Fruit fly (Drosophila melanogaster) whole organism, embryonic: Measurements from ENCODE around the gene CG43338.
A peak's percentile ranks its signal among the peaks of the same experiment; 100 is the strongest.

Experiments
- Adf1 ChIP-seq: fragments of 200-800 bp; sonication (Bioruptor generic); IDR thresholded peaks from 2 replicates; pipeline ENCODE4 v1.3.6; 2022; ENCODE audit warnings: missing biosample characterization, missing genetic modification characterization
- CG10321 ChIP-seq: fragments of 200-800 bp; sonication (Bioruptor generic); IDR thresholded peaks from 2 replicates; pipeline ENCODE4 v1.3.6; 2022; ENCODE audit warnings: missing biosample characterization, missing genetic modification characterization
- CG10979 ChIP-seq: fragments of 200-800 bp; sonication (Bioruptor generic); optimal IDR thresholded peaks from 2 replicates; lab custom pipeline; 2018; ENCODE audit warnings: missing biosample characterization, mild to moderate bottlenecking, missing genetic modification characterization, moderate library complexity
- CG11085 ChIP-seq: fragments of 200-800 bp; sonication (Bioruptor generic); IDR thresholded peaks from 2 replicates; pipeline ENCODE4 v1.3.6; 2022; ENCODE audit warnings: missing biosample characterization, missing genetic modification characterization
- CG11456 ChIP-seq: fragments of 200-800 bp; sonication (Bioruptor generic); IDR thresholded peaks from 3 replicates; pipeline ENCODE4 v1.3.6; 2022; ENCODE audit warnings: missing biosample characterization, missing genetic modification characterization
- CG11696 ChIP-seq: fragments of 200-800 bp; sonication (Bioruptor generic); IDR thresholded peaks from 2 replicates; pipeline ENCODE4 v1.3.6; 2022; ENCODE audit warnings: missing biosample characterization, missing genetic modification characterization
- CG13424 ChIP-seq: fragments of 200-800 bp; sonication (Bioruptor generic); optimal IDR thresholded peaks from 2 replicates; lab custom pipeline; 2019; ENCODE audit warnings: missing biosample characterization, mild to moderate bottlenecking, missing genetic modification characterization, moderate library complexity
- CG13775 ChIP-seq: fragments of 200-800 bp; sonication (Bioruptor generic); optimal IDR thresholded peaks from 3 replicates; lab custom pipeline; 2017; ENCODE audit warnings: missing biosample characterization, mild to moderate bottlenecking, missing genetic modification characterization
- CG1529 ChIP-seq: fragments of 200-800 bp; sonication (Bioruptor generic); optimal IDR thresholded peaks from 3 replicates; lab custom pipeline; 2018; ENCODE audit warnings: missing biosample characterization, missing genetic modification characterization
- CG16863 ChIP-seq: fragments of 200-800 bp; sonication (Bioruptor generic); optimal IDR thresholded peaks from 3 replicates; lab custom pipeline; 2016; ENCODE audit warnings: missing biosample characterization, missing genetic modification characterization
- CG18619 ChIP-seq: fragments of 200-800 bp; sonication (Bioruptor generic); optimal IDR thresholded peaks from 3 replicates; lab custom pipeline; 2017; ENCODE audit warnings: missing biosample characterization, mild to moderate bottlenecking, missing genetic modification characterization
- CG31224 ChIP-seq: fragments of 200-800 bp; sonication (Bioruptor generic); IDR thresholded peaks from 2 replicates; pipeline ENCODE4 v1.3.6; 2022; ENCODE audit warnings: missing biosample characterization, missing genetic modification characterization
- CG3995 ChIP-seq: fragments of 200-800 bp; sonication (Bioruptor generic); optimal IDR thresholded peaks from 3 replicates; lab custom pipeline; 2016; ENCODE audit warnings: missing biosample characterization, missing genetic modification characterization
- CG4730 ChIP-seq: fragments of 200-800 bp; sonication (Bioruptor generic); IDR thresholded peaks from 2 replicates; pipeline ENCODE4 v1.3.6; 2022; ENCODE audit warnings: missing biosample characterization, missing genetic modification characterization
- CG6254 ChIP-seq: fragments of 200-800 bp; sonication (Bioruptor generic); optimal IDR thresholded peaks from 3 replicates; lab custom pipeline; 2017; ENCODE audit warnings: mild to moderate bottlenecking, missing biosample characterization, missing genetic modification reagents, missing genetic modification characterization
- CG6813 ChIP-seq: fragments of 200-800 bp; sonication (Bioruptor generic); optimal IDR thresholded peaks from 2 replicates; lab custom pipeline; 2017; ENCODE audit warnings: missing biosample characterization, missing genetic modification characterization, mild to moderate bottlenecking, moderate library complexity, missing genetic modification reagents
- CG7357 ChIP-seq: fragments of 200-800 bp; sonication (Bioruptor generic); IDR thresholded peaks from 3 replicates; pipeline ENCODE4 v1.3.6; 2022; ENCODE audit warnings: missing biosample characterization, missing genetic modification characterization
- CG7839 ChIP-seq: fragments of 200-800 bp; sonication (Bioruptor generic); optimal IDR thresholded peaks from 3 replicates; lab custom pipeline; 2018; ENCODE audit warnings: missing biosample characterization, mild to moderate bottlenecking, missing genetic modification characterization, moderate library complexity
- CG8388 ChIP-seq: fragments of 200-800 bp; sonication (Bioruptor generic); optimal IDR thresholded peaks from 2 replicates; lab custom pipeline; 2019; ENCODE audit warnings: missing biosample characterization, mild to moderate bottlenecking, missing genetic modification characterization, moderate library complexity
- Dip3 ChIP-seq: fragments of 200-800 bp; sonication (Bioruptor generic); optimal IDR thresholded peaks from 3 replicates; lab custom pipeline; 2016; ENCODE audit warnings: missing biosample characterization, missing genetic modification characterization
- Dll ChIP-seq: fragments of 200-800 bp; sonication (Bioruptor generic); IDR thresholded peaks from 4 replicates; pipeline ENCODE4 v1.3.6; 2022; ENCODE audit warnings: missing biosample characterization, missing genetic modification characterization; ENCODE audit not compliant: partially characterized antibody
- HLH3B ChIP-seq: fragments of 200-800 bp; sonication (Bioruptor generic); IDR thresholded peaks from 2 replicates; pipeline ENCODE4 v1.3.6; 2022; ENCODE audit warnings: missing biosample characterization, missing genetic modification characterization
- Hmr ChIP-seq: fragments of 200-800 bp; sonication (Bioruptor generic); optimal IDR thresholded peaks from 3 replicates; lab custom pipeline; 2017; ENCODE audit warnings: mild to moderate bottlenecking, missing biosample characterization, missing genetic modification reagents, missing genetic modification characterization
- Oaz ChIP-seq: fragments of 200-800 bp; sonication (Bioruptor generic); IDR thresholded peaks from 2 replicates; pipeline ENCODE4 v1.3.6; 2022; ENCODE audit warnings: missing biosample characterization, missing genetic modification characterization
- Ptx1 ChIP-seq: fragments of 200-800 bp; sonication (Bioruptor generic); IDR thresholded peaks from 2 replicates; pipeline ENCODE4 v1.3.6; 2022; ENCODE audit warnings: missing biosample characterization, missing genetic modification characterization
- Sin3A ChIP-seq: fragments of >200 bp; optimal IDR thresholded peaks from 2 replicates; lab custom pipeline; 2018
- bab2 ChIP-seq: fragments of 200-800 bp; sonication (Bioruptor generic); optimal IDR thresholded peaks from 2 replicates; lab custom pipeline; 2016; ENCODE audit warnings: missing biosample characterization, missing genetic modification characterization
- chinmo ChIP-seq: fragments of 200-800 bp; sonication (Bioruptor generic); IDR thresholded peaks from 4 replicates; pipeline ENCODE4 v1.3.6; 2022; ENCODE audit warnings: missing biosample characterization, missing genetic modification characterization; ENCODE audit not compliant: partially characterized antibody
- dmrt11E ChIP-seq: fragments of 200-800 bp; sonication (Bioruptor generic); optimal IDR thresholded peaks from 3 replicates; lab custom pipeline; 2018; ENCODE audit warnings: missing biosample characterization, mild to moderate bottlenecking, missing genetic modification characterization, moderate library complexity
- dmrt99B ChIP-seq: fragments of 200-800 bp; sonication (Bioruptor generic); optimal IDR thresholded peaks from 2 replicates; lab custom pipeline; 2018; ENCODE audit warnings: missing biosample characterization, mild to moderate bottlenecking, missing genetic modification characterization, moderate library complexity
- dysf ChIP-seq: fragments of 200-800 bp; sonication (Bioruptor generic); IDR thresholded peaks from 3 replicates; pipeline ENCODE4 v1.3.6; 2022; ENCODE audit warnings: missing biosample characterization, missing genetic modification characterization
- emc ChIP-seq: fragments of 200-800 bp; sonication (Bioruptor generic); optimal IDR thresholded peaks from 2 replicates; lab custom pipeline; 2016; ENCODE audit warnings: missing biosample characterization, missing genetic modification characterization
- esg ChIP-seq: fragments of 200-800 bp; sonication (Bioruptor generic); conservative IDR thresholded peaks from 2 replicates; pipeline ENCODE4 v1.3.6; 2022; ENCODE audit warnings: missing biosample characterization, missing genetic modification characterization
- fd3F ChIP-seq: fragments of 200-800 bp; sonication (Bioruptor generic); optimal IDR thresholded peaks from 2 replicates; lab custom pipeline; 2018; ENCODE audit warnings: missing biosample characterization, mild to moderate bottlenecking, missing genetic modification characterization, moderate library complexity
- gem ChIP-seq: fragments of 200-800 bp; sonication (Bioruptor generic); optimal IDR thresholded peaks from 2 replicates; lab custom pipeline; 2019; ENCODE audit warnings: missing biosample characterization, mild to moderate bottlenecking, missing genetic modification characterization, moderate library complexity
- h ChIP-seq: fragments of >200 bp; optimal IDR thresholded peaks from 2 replicates; lab custom pipeline; 2017
- hkb ChIP-seq, 2 experiments: fragments of 200-800 bp in 1 of 2; fragments of >200 bp in 1 of 2; sonication (Bioruptor generic) in 1 of 2; IDR thresholded peaks in 1 of 2; optimal IDR thresholded peaks in 1 of 2; 2 replicates each; pipeline versions ENCODE4 v1.3.6 to Lab custom; 2017 to 2022; ENCODE audit warnings: missing biosample characterization in 1 of 2, missing genetic modification characterization in 1 of 2
- ind ChIP-seq: fragments of 200-800 bp; sonication (Bioruptor generic); optimal IDR thresholded peaks from 3 replicates; lab custom pipeline; 2016; ENCODE audit warnings: missing biosample characterization, missing genetic modification characterization
- kay ChIP-seq: fragments of 200-800 bp; sonication (Bioruptor generic); optimal IDR thresholded peaks from 2 replicates; lab custom pipeline; 2016; ENCODE audit warnings: missing biosample characterization, missing genetic modification characterization
- lab ChIP-seq: fragments of 200-800 bp; sonication (Bioruptor generic); optimal IDR thresholded peaks from 3 replicates; lab custom pipeline; 2017; ENCODE audit warnings: missing biosample characterization, missing genetic modification characterization, mild to moderate bottlenecking, moderate library complexity, missing genetic modification reagents
- lilli ChIP-seq: fragments of 200-800 bp; sonication (Bioruptor generic); optimal IDR thresholded peaks from 3 replicates; lab custom pipeline; 2016; ENCODE audit warnings: missing biosample characterization, missing genetic modification characterization
- prd ChIP-seq, 3 experiments: fragments of >200 bp in 2 of 3; fragments of 200-800 bp in 1 of 3; sonication (Bioruptor generic) in 1 of 3; optimal IDR thresholded peaks in 2 of 3; IDR thresholded peaks in 1 of 3; 2 replicates in 2 of 3; 3 replicates in 1 of 3; pipeline versions ENCODE4 v1.3.6 to Lab custom; 2017 to 2022; ENCODE audit warnings: missing biosample characterization in 1 of 3, missing genetic modification characterization in 1 of 3
- pum ChIP-seq: fragments of 200-800 bp; sonication (Bioruptor generic); optimal IDR thresholded peaks from 2 replicates; lab custom pipeline; 2016; ENCODE audit warnings: missing biosample characterization, missing genetic modification characterization
- row ChIP-seq: fragments of 200-800 bp; sonication (Bioruptor generic); IDR thresholded peaks from 3 replicates; pipeline ENCODE4 v1.3.6; 2022; ENCODE audit warnings: missing biosample characterization, missing genetic modification characterization
- sc ChIP-seq, 3 experiments: fragments of >200 bp in 2 of 3; fragments of 200-800 bp in 1 of 3; sonication (Bioruptor generic) in 1 of 3; optimal IDR thresholded peaks; 2 replicates in 2 of 3; 3 replicates in 1 of 3; lab custom pipeline; 2017; ENCODE audit warnings: mild to moderate bottlenecking in 1 of 3, missing biosample characterization in 1 of 3, missing genetic modification characterization in 1 of 3, missing genetic modification reagents in 1 of 3
- sens-2 ChIP-seq: fragments of 200-800 bp; sonication (Bioruptor generic); IDR thresholded peaks from 2 replicates; pipeline ENCODE4 v1.3.6; 2022; ENCODE audit warnings: missing biosample characterization, missing genetic modification characterization
- sima ChIP-seq: fragments of 200-800 bp; sonication (Bioruptor generic); optimal IDR thresholded peaks from 2 replicates; lab custom pipeline; 2016; ENCODE audit warnings: missing biosample characterization, missing genetic modification characterization
- tio ChIP-seq: fragments of 200-800 bp; sonication (Bioruptor generic); optimal IDR thresholded peaks from 2 replicates; lab custom pipeline; 2017; ENCODE audit warnings: missing biosample characterization, missing genetic modification characterization, inconsistent platforms
- vvl ChIP-seq: fragments of 200-800 bp; sonication (Bioruptor generic); IDR thresholded peaks from 2 replicates; pipeline ENCODE4 v1.3.6; 2022; ENCODE audit warnings: missing biosample characterization, missing genetic modification characterization

CG43338 gene

DNA sequence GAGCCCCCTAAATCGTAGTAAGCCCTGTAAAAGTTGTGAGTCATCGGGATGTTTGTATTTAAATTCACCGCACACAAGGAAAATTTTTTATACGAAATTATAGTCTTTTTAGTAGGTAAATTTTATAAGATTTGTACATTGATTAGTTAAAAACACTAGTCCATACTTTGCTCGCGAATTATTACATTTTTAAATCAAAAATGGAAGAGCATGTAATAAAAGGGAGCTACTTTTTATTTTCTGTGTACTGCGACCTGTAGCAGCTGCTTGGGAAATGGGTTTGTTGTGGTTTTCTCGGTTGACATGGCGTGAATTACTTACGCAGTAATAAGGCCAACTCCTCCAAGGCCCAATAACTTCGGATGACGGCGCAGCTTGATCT is 23.7 kb upstream of the CG43338 start (continued):
- TF ChIP-seq CG31224 (GFP tag; lab: Robert Waterston, UW) (peak; percentile 9; the same call in 1 of the 2 replicates), Oaz (peak; percentile 49; the same call in 1 of the 2 replicates), CG13775 (peak; percentile 24), CG11085 (GFP tag; lab: Robert Waterston, UW) (no peak), chinmo (GFP tag; lab: Robert Waterston, UW) (no peak), Ptx1 (GFP tag; lab: Robert Waterston, UW) (peak; percentile 69), CG1529 (no peak), pum (peak; percentile 21), prd (optimal IDR thresholded peaks at IDR 0.05; lab: Kevin White, UChicago) (no peak), prd (GFP tag; IDR thresholded peaks at IDR 0.05; lab: Robert Waterston, UW) (peak; percentile 43; the same call in 1 of the 3 replicates), CG10321 (GFP tag; lab: Robert Waterston, UW) (0 out of 2 replicates have a peak, but pooled peaks have one; percentile 5), CG16863 (peak; percentile 38), tio (GFP tag; lab: Kevin White, UChicago) (peak; percentile 30), lab (GFP tag; lab: Kevin White, UChicago) (peak; percentile 19), vvl (peak; percentile 33; the same call in 1 of the 2 replicates), sima (GFP tag; lab: Kevin White, UChicago) (no peak), CG6813 (GFP tag; lab: Kevin White, UChicago) (no peak), CG7839 (tag; lab: Kevin White, UChicago) (peak; percentile 33), lilli (GFP tag; lab: Kevin White, UChicago) (no peak), Dll (GFP tag; lab: Robert Waterston, UW) (no peak), dysf (GFP tag; lab: Robert Waterston, UW) (peak; percentile 63; the same call in 2 of the 3 replicates), CG6254 (no peak), Hmr (GFP tag; lab: Kevin White, UChicago) (peak; percentile 16), bab2 (peak; percentile 6), dmrt11E (tag; lab: Kevin White, UChicago) (peak; percentile 18), Sin3A (no peak), sc (optimal IDR thresholded peaks at IDR 0.05; lab: Kevin White, UChicago) (no peak), sc (GFP tag; optimal IDR thresholded peaks at IDR 0.05; lab: Kevin White, UChicago) (no peak), gem (peak; percentile 76), CG3995 (no peak), CG11456 (GFP tag; lab: Robert Waterston, UW) (0 out of 3 replicates have a peak, but pooled peaks have one; percentile 34), row (GFP tag; lab: Robert Waterston, UW) (peak; percentile 55), h (lab: Kevin White, UChicago) (no peak), CG10979 (tag; lab: Kevin White, UChicago) (peak; percentile 8), CG4730 (GFP tag; lab: Robert Waterston, UW) (peak; percentile 14; the same call in 1 of the 2 replicates), Dip3 (GFP tag; lab: Kevin White, UChicago) (no peak), emc (GFP tag; lab: Kevin White, UChicago) (no peak), kay (GFP tag; lab: Kevin White, UChicago) (no peak), HLH3B (GFP tag; lab: Robert Waterston, UW) (0 out of 2 replicates have a peak, but pooled peaks have one; percentile 19), Adf1 (GFP tag; lab: Robert Waterston, UW) (0 out of 2 replicates have a peak, but pooled peaks have one; percentile 4), CG18619 (GFP tag; lab: Kevin White, UChicago) (no peak), CG11696 (GFP tag; lab: Robert Waterston, UW) (peak; percentile 27; the same call in 1 of the 2 replicates), hkb (optimal IDR thresholded peaks at IDR 0.05; lab: Kevin White, UChicago) (no peak), hkb (GFP tag; IDR thresholded peaks at IDR 0.05; lab: Robert Waterston, UW) (peak; percentile 63), CG13424 (tag; lab: Kevin White, UChicago) (peak; percentile 46), esg (GFP tag; lab: Robert Waterston, UW) (0 out of 2 replicates have a peak, but pooled peaks have one; percentile 18), dmrt99B (tag; lab: Kevin White, UChicago) (peak; percentile 41), CG8388 (GFP tag; lab: Kevin White, UChicago) (peak; percentile 32), CG7357 (GFP tag; lab: Robert Waterston, UW) (no peak), ind (GFP tag; lab: Kevin White, UChicago) (peak; percentile 22), sens-2 (GFP tag; lab: Robert Waterston, UW) (peak; percentile 20; the same call in 1 of the 2 replicates), fd3F (peak; percentile 3)
